Worm (Caenorhabditis elegans) whole organism, L4 larva: Measurements from ENCODE around the gene syd-9.
A peak's percentile ranks its signal among the peaks of the same experiment; 100 is the strongest.

ENCODE experiments used
- D1046.2 ChIP-seq: fragments of 200-800 bp; sonication (Bioruptor generic); IDR thresholded peaks from 2 replicates; pipeline ENCODE4 v1.3.6; 2022; ENCODE audit warnings: missing genetic modification characterization, missing compliant biosample characterization
- F37D6.2 ChIP-seq: sonication (generic microtip); optimal IDR thresholded peaks from 2 replicates; lab custom pipeline; 2016; ENCODE audit warnings: mild to moderate bottlenecking, missing genetic modification characterization, missing compliant biosample characterization
- F44E2.7 ChIP-seq: fragments of 200-800 bp; sonication (Bioruptor generic); IDR thresholded peaks from 2 replicates; pipeline ENCODE4 v2.1.2; 2022; ENCODE audit warnings: missing genetic modification characterization, missing compliant biosample characterization
- F49E8.2 ChIP-seq: sonication (generic microtip); optimal IDR thresholded peaks from 2 replicates; lab custom pipeline; 2016; ENCODE audit warnings: missing compliant biosample characterization, mild to moderate bottlenecking, missing genetic modification characterization, borderline replicate concordance
- Y48G9A.11 ChIP-seq: fragments of 200-800 bp; sonication (Bioruptor generic); IDR thresholded peaks from 2 replicates; pipeline ENCODE4 v1.3.6; 2022; ENCODE audit warnings: missing genetic modification reagents, missing genetic modification characterization, missing compliant biosample characterization
- Y75B8A.6 ChIP-seq: fragments of 200-800 bp; sonication (Bioruptor generic); IDR thresholded peaks from 2 replicates; pipeline ENCODE4 v1.3.6; 2022; ENCODE audit warnings: missing genetic modification reagents, missing genetic modification characterization, missing compliant biosample characterization
- ZK337.2 ChIP-seq: fragments of 200-800 bp; sonication (Bioruptor generic); IDR thresholded peaks from 2 replicates; pipeline ENCODE4 v1.3.6; 2022; ENCODE audit warnings: missing genetic modification reagents, missing genetic modification characterization, missing compliant biosample characterization
- aly-2 ChIP-seq: sonication (generic microtip); optimal IDR thresholded peaks from 2 replicates; lab custom pipeline; 2018; ENCODE audit warnings: missing biosample characterization, missing genetic modification characterization
- arid-1 ChIP-seq: fragments of 200-800 bp; sonication (Bioruptor generic); conservative IDR thresholded peaks from 2 replicates; pipeline ENCODE4 v1.3.6; 2022; ENCODE audit warnings: missing genetic modification reagents, missing genetic modification characterization, missing compliant biosample characterization
- ceh-20 ChIP-seq: fragments of 200-800 bp; sonication (Bioruptor generic); IDR thresholded peaks from 2 replicates; pipeline ENCODE4 v1.3.6; 2022; ENCODE audit warnings: missing genetic modification reagents, missing genetic modification characterization, missing compliant biosample characterization
- ceh-44 ChIP-seq: fragments of 200-800 bp; sonication (Bioruptor generic); IDR thresholded peaks from 2 replicates; pipeline ENCODE4 v1.3.6; 2022; ENCODE audit warnings: missing genetic modification reagents, missing genetic modification characterization, missing compliant biosample characterization
- ceh-62 ChIP-seq: sonication (generic microtip); optimal IDR thresholded peaks from 2 replicates; lab custom pipeline; 2017; ENCODE audit warnings: missing biosample characterization, missing genetic modification characterization
- ceh-82 ChIP-seq: sonication (generic microtip); optimal IDR thresholded peaks from 2 replicates; lab custom pipeline; 2017; ENCODE audit warnings: missing biosample characterization, missing genetic modification characterization
- ces-1 ChIP-seq: fragments of 150-350 bp; sonication (generic microtip); optimal IDR thresholded peaks from 4 replicates; lab custom pipeline; 2014; ENCODE audit warnings: missing biosample characterization, missing genetic modification reagents, missing genetic modification characterization
- ctbp-1 ChIP-seq: fragments of 200-800 bp; sonication (Bioruptor generic); IDR thresholded peaks from 2 replicates; pipeline ENCODE4 v1.3.6; 2022; ENCODE audit warnings: missing genetic modification reagents, missing genetic modification characterization, missing compliant biosample characterization
- daf-19 ChIP-seq: fragments of 200-800 bp; sonication (Bioruptor generic); conservative IDR thresholded peaks from 2 replicates; pipeline ENCODE4 v1.3.6; 2022; ENCODE audit warnings: missing genetic modification characterization, missing compliant biosample characterization
- dpl-1 ChIP-seq: fragments of 150-350 bp; optimal IDR thresholded peaks from 2 replicates; lab custom pipeline; 2014; ENCODE audit warnings: missing biosample characterization, missing genetic modification reagents, missing genetic modification characterization
- egl-27 ChIP-seq: sonication (generic microtip); optimal IDR thresholded peaks from 3 replicates; lab custom pipeline; 2017; ENCODE audit warnings: missing biosample characterization, missing genetic modification reagents, missing genetic modification characterization
- fkh-10 ChIP-seq: fragments of 150-350 bp; optimal IDR thresholded peaks from 2 replicates; lab custom pipeline; 2014; ENCODE audit warnings: missing biosample characterization, missing genetic modification reagents, missing genetic modification characterization
- fos-1 ChIP-seq: fragments of 150-350 bp; optimal IDR thresholded peaks from 2 replicates; lab custom pipeline; 2014; ENCODE audit warnings: missing biosample characterization, missing genetic modification characterization
- gei-8 ChIP-seq: fragments of 200-800 bp; sonication (Bioruptor generic); optimal IDR thresholded peaks from 2 replicates; lab custom pipeline; 2018; ENCODE audit warnings: mild to moderate bottlenecking, missing genetic modification characterization, missing compliant biosample characterization
- hif-1 ChIP-seq, 2 experiments: sonication (generic microtip); optimal IDR thresholded peaks; 2 replicates each; lab custom pipeline; 2016 to 2017; ENCODE audit warnings: missing compliant biosample characterization in 2 of 2, missing genetic modification characterization in 2 of 2, missing genetic modification reagents in 2 of 2, missing genotype in 2 of 2, mild to moderate bottlenecking in 1 of 2
- hlh-30 ChIP-seq: sonication (generic microtip); optimal IDR thresholded peaks from 2 replicates; lab custom pipeline; 2017; ENCODE audit warnings: antibody characterized with exemption, mild to moderate bottlenecking, missing genetic modification characterization, missing compliant biosample characterization; ENCODE audit not compliant: insufficient read depth
- hmg-1.1 ChIP-seq: fragments of 200-800 bp; sonication (Bioruptor generic); IDR thresholded peaks from 2 replicates; pipeline ENCODE4 v1.3.6; 2022; ENCODE audit warnings: missing genetic modification reagents, missing genetic modification characterization, missing compliant biosample characterization
- lin-1 ChIP-seq: fragments of 200-800 bp; sonication (Bioruptor generic); IDR thresholded peaks from 2 replicates; pipeline ENCODE4 v1.3.6; 2022; ENCODE audit warnings: missing genetic modification reagents, missing genetic modification characterization, missing compliant biosample characterization
- lin-13 ChIP-seq: fragments of 150-350 bp; optimal IDR thresholded peaks from 2 replicates; lab custom pipeline; 2014; ENCODE audit warnings: missing biosample characterization, missing genetic modification reagents, missing genetic modification characterization
- lin-29 ChIP-seq: fragments of 200-800 bp; sonication (Bioruptor generic); IDR thresholded peaks from 2 replicates; pipeline ENCODE4 v1.3.6; 2022; ENCODE audit warnings: missing genetic modification reagents, missing genetic modification characterization, missing compliant biosample characterization
- lir-3 ChIP-seq: sonication (generic microtip); optimal IDR thresholded peaks from 2 replicates; lab custom pipeline; 2016; ENCODE audit warnings: mild to moderate bottlenecking, missing genetic modification characterization, missing compliant biosample characterization
- madf-5 ChIP-seq, 2 experiments: fragments of 200-800 bp; sonication (Bioruptor generic); IDR thresholded peaks; 2 replicates each; pipeline ENCODE4 v1.3.6; 2022; ENCODE audit warnings: missing compliant biosample characterization in 2 of 2, missing genetic modification characterization in 2 of 2
- mdl-1 ChIP-seq, 2 experiments: fragments of 150-350 bp in 1 of 2; sonication (generic microtip) in 1 of 2; optimal IDR thresholded peaks; 2 replicates each; lab custom pipeline; 2014 to 2017; ENCODE audit warnings: missing biosample characterization in 2 of 2, missing genetic modification characterization in 2 of 2
- mes-2 ChIP-seq: sonication (generic microtip); optimal IDR thresholded peaks from 2 replicates; lab custom pipeline; 2016; ENCODE audit warnings: missing genotype, mild to moderate bottlenecking, missing genetic modification characterization, missing compliant biosample characterization; ENCODE audit not compliant: poor library complexity, severe bottlenecking
- mxl-3 ChIP-seq: fragments of 200-800 bp; sonication (Bioruptor generic); optimal IDR thresholded peaks from 2 replicates; lab custom pipeline; 2018; ENCODE audit warnings: mild to moderate bottlenecking, missing genetic modification characterization, missing compliant biosample characterization
- nhr-102 ChIP-seq: sonication (generic microtip); optimal IDR thresholded peaks from 2 replicates; lab custom pipeline; 2016; ENCODE audit warnings: mild to moderate bottlenecking, missing genetic modification characterization, moderate library complexity, missing compliant biosample characterization
- nhr-111 ChIP-seq: fragments of 200-800 bp; sonication (Bioruptor generic); optimal IDR thresholded peaks from 2 replicates; lab custom pipeline; 2018; ENCODE audit warnings: mild to moderate bottlenecking, missing genetic modification characterization, missing compliant biosample characterization
- nhr-237 ChIP-seq: sonication (generic microtip); optimal IDR thresholded peaks from 2 replicates; lab custom pipeline; 2017; ENCODE audit warnings: missing biosample characterization, missing genetic modification characterization
- nhr-28 ChIP-seq: fragments of 150-350 bp; optimal IDR thresholded peaks from 2 replicates; lab custom pipeline; 2014; ENCODE audit warnings: missing biosample characterization, missing genetic modification characterization
- nhr-48 ChIP-seq: sonication (generic microtip); optimal IDR thresholded peaks from 2 replicates; lab custom pipeline; 2016; ENCODE audit warnings: mild to moderate bottlenecking, missing genetic modification characterization, missing compliant biosample characterization
- nhr-76 ChIP-seq: fragments of 150-350 bp; optimal IDR thresholded peaks from 2 replicates; lab custom pipeline; 2014; ENCODE audit warnings: missing biosample characterization, missing genetic modification characterization
- nhr-77 ChIP-seq: fragments of 150-350 bp; optimal IDR thresholded peaks from 2 replicates; lab custom pipeline; 2014; ENCODE audit warnings: missing biosample characterization, missing genetic modification characterization
- php-3 ChIP-seq: fragments of 200-800 bp; sonication (Bioruptor generic); IDR thresholded peaks from 2 replicates; pipeline ENCODE4 v1.3.6; 2022; ENCODE audit warnings: missing genetic modification reagents, missing genetic modification characterization, missing compliant biosample characterization
- pqm-1 ChIP-seq: sonication (generic microtip); optimal IDR thresholded peaks from 2 replicates; lab custom pipeline; 2017; ENCODE audit warnings: missing biosample characterization, missing genetic modification characterization
- rbr-2 ChIP-seq: sonication (generic microtip); optimal IDR thresholded peaks from 2 replicates; lab custom pipeline; 2016; ENCODE audit warnings: missing genotype, missing genetic modification characterization, missing compliant biosample characterization
- saeg-2 ChIP-seq: fragments of 200-800 bp; sonication (Bioruptor generic); IDR thresholded peaks from 2 replicates; pipeline ENCODE4 v1.3.6; 2022; ENCODE audit warnings: missing genetic modification reagents, missing genetic modification characterization, missing compliant biosample characterization
- sdz-12 ChIP-seq: fragments of 200-800 bp; sonication (Bioruptor generic); optimal IDR thresholded peaks from 2 replicates; lab custom pipeline; 2018; ENCODE audit warnings: mild to moderate bottlenecking, missing genetic modification characterization, missing compliant biosample characterization
- skn-1 ChIP-seq: fragments of 150-350 bp; optimal IDR thresholded peaks from 2 replicates; lab custom pipeline; 2014; ENCODE audit warnings: missing biosample characterization, missing genetic modification characterization
- spr-1 ChIP-seq: sonication (generic microtip); optimal IDR thresholded peaks from 2 replicates; lab custom pipeline; 2016; ENCODE audit warnings: mild to moderate bottlenecking, missing genetic modification characterization, missing compliant biosample characterization
- tra-1 ChIP-seq: fragments of 200-800 bp; sonication (Bioruptor generic); IDR thresholded peaks from 2 replicates; pipeline ENCODE4 v1.3.6; 2022; ENCODE audit warnings: missing genetic modification reagents, missing genetic modification characterization, missing compliant biosample characterization
- vab-7 ChIP-seq: fragments of 200-800 bp; sonication (Bioruptor generic); IDR thresholded peaks from 2 replicates; pipeline ENCODE4 v1.3.6; 2022; ENCODE audit warnings: missing genetic modification reagents, missing genetic modification characterization, missing compliant biosample characterization
- zfp-3 ChIP-seq: fragments of 200-800 bp; sonication (Bioruptor generic); conservative IDR thresholded peaks from 2 replicates; pipeline ENCODE4 v1.3.6; 2022; ENCODE audit warnings: missing genetic modification reagents, missing genetic modification characterization, missing compliant biosample characterization
- zip-11 ChIP-seq: fragments of 200-800 bp; sonication (Bioruptor generic); IDR thresholded peaks from 2 replicates; pipeline ENCODE4 v1.3.6; 2022; ENCODE audit warnings: missing genetic modification characterization, missing compliant biosample characterization
- ztf-11 ChIP-seq: fragments of 150-350 bp; optimal IDR thresholded peaks from 2 replicates; lab custom pipeline; 2014; ENCODE audit warnings: missing biosample characterization, missing genetic modification characterization

The syd-9 gene

ce11 chrX:7234723-7235203, 16.9 kb downstream of the syd-9 start (continued):
- TF ChIP-seq mxl-3 (GFP tag; lab: Kevin White, UChicago) (peak; percentile 19), aly-2 (tag; lab: Kevin White, UChicago) (no peak), hif-1 (tag; optimal IDR thresholded peaks at IDR 0.05; lab: Kevin White, UChicago) (peak in 1 of 2 experiments; percentile 78), tra-1 (GFP tag; lab: Robert Waterston, UW) (no peak), spr-1 (tag; lab: Kevin White, UChicago) (peak; percentile 3), F49E8.2 (tag; lab: Kevin White, UChicago) (no peak), F44E2.7 (GFP tag; lab: Robert Waterston, UW) (no peak), nhr-28 (tag; lab: Kevin White, UChicago) (peak; percentile 59), ceh-62 (no peak), lin-1 (0 out of 2 replicates have a peak, but pooled peaks have one; percentile 22), hmg-1.1 (GFP tag; lab: Robert Waterston, UW) (peak; percentile 79), dpl-1 (no peak), D1046.2 (GFP tag; lab: Robert Waterston, UW) (no peak), saeg-2 (GFP tag; lab: Robert Waterston, UW) (no peak), nhr-111 (no peak), nhr-77 (tag; lab: Kevin White, UChicago) (peak; percentile 33), ces-1 (GFP tag; lab: Kevin White, UChicago) (peak; percentile 34), gei-8 (GFP tag; lab: Kevin White, UChicago) (no peak), F37D6.2 (tag; lab: Kevin White, UChicago) (peak; percentile 74), egl-27 (no peak), nhr-102 (tag; lab: Kevin White, UChicago) (no peak), lin-29 (GFP tag; lab: Robert Waterston, UW) (no peak), zfp-3 (GFP tag; lab: Robert Waterston, UW) (no peak), madf-5 (GFP tag; IDR thresholded peaks at IDR 0.05; lab: Robert Waterston, UW) (no peak), arid-1 (GFP tag; lab: Robert Waterston, UW) (no peak), vab-7 (GFP tag; lab: Robert Waterston, UW) (no peak), Y48G9A.11 (GFP tag; lab: Robert Waterston, UW) (no peak), pqm-1 (tag; lab: Kevin White, UChicago) (peak; percentile 47), hlh-30 (tag; lab: Kevin White, UChicago) (peak; percentile 37), ctbp-1 (peak; percentile 59; the same call in 1 of the 2 replicates), daf-19 (GFP tag; lab: Robert Waterston, UW) (no peak), nhr-76 (tag; lab: Kevin White, UChicago) (no peak), rbr-2 (tag; lab: Kevin White, UChicago) (peak; percentile 68), nhr-48 (tag; lab: Kevin White, UChicago) (no peak), lir-3 (no peak), fos-1 (tag; lab: Kevin White, UChicago) (no peak), zip-11 (GFP tag; lab: Robert Waterston, UW) (no peak), mes-2 (tag; lab: Kevin White, UChicago) (peak; percentile 7), ceh-44 (GFP tag; lab: Robert Waterston, UW) (no peak), skn-1 (tag; lab: Kevin White, UChicago) (no peak), Y75B8A.6 (GFP tag; lab: Robert Waterston, UW) (no peak), ztf-11 (tag; lab: Kevin White, UChicago) (no peak), fkh-10 (GFP tag; lab: Kevin White, UChicago) (peak; percentile 98), mdl-1 (tag; optimal IDR thresholded peaks at IDR 0.05; lab: Kevin White, UChicago) (peak in 1 of 2 experiments; percentile 37), ZK337.2 (GFP tag; lab: Robert Waterston, UW) (no peak), nhr-237 (tag; lab: Kevin White, UChicago) (no peak), php-3 (no peak), lin-13 (GFP tag; lab: Kevin White, UChicago) (no peak), sdz-12 (GFP tag; lab: Kevin White, UChicago) (no peak), ceh-20 (GFP tag; lab: Robert Waterston, UW) (no peak), ceh-82 (tag; lab: Kevin White, UChicago) (no peak)
